Worm (Caenorhabditis elegans): ENCODE results near the gene fahd-1.

The fahd-1 gene

ce11 chrIII:7909263-7909662 lies 17.2 kb downstream of the fahd-1 start, which contains the start of gene ZK688.1:
TSS of gene ZK688.1 (plus strand) at chrIII:7909563.
- TF ChIP-seq aly-1 (tag; optimal IDR thresholded peaks at IDR 0.05) (no peak), ets-7 (tag; optimal IDR thresholded peaks at IDR 0.05) (no peak), scrt-1 (GFP tag; IDR thresholded peaks at IDR 0.05) (no peak), hmbx-1 (tag; optimal IDR thresholded peaks at IDR 0.05) (no peak), F13C5.2 (tag; optimal IDR thresholded peaks at IDR 0.05) (no peak), hmg-4 (GFP tag; optimal IDR thresholded peaks at IDR 0.05) (no peak), ceh-36 (tag; optimal IDR thresholded peaks at IDR 0.05) (no peak), tbx-37 (GFP tag; conservative IDR thresholded peaks at IDR 0.05) (no peak)

- TF ChIP-seq tbx-37 (GFP tag; conservative IDR thresholded peaks at IDR 0.05) (no peak), ceh-13 (GFP tag; optimal IDR thresholded peaks at IDR 0.05) (no peak), hmbx-1 (tag; optimal IDR thresholded peaks at IDR 0.05) (no peak), ceh-36 (tag; optimal IDR thresholded peaks at IDR 0.05) (no peak), ets-7 (tag; optimal IDR thresholded peaks at IDR 0.05) (no peak), pes-1 (GFP tag; IDR thresholded peaks at IDR 0.05) (no peak), aly-1 (tag; optimal IDR thresholded peaks at IDR 0.05) (no peak), hnd-1 (tag; optimal IDR thresholded peaks at IDR 0.05) (no peak), ama-1 (optimal IDR thresholded peaks at IDR 0.05) (no peak), scrt-1 (GFP tag; IDR thresholded peaks at IDR 0.05) (no peak), hmg-4 (GFP tag; optimal IDR thresholded peaks at IDR 0.05) (no peak), F13C5.2 (tag; optimal IDR thresholded peaks at IDR 0.05) (no peak), tbx-11 (GFP tag; IDR thresholded peaks at IDR 0.05) (no peak), flt-1 (GFP tag; IDR thresholded peaks at IDR 0.05) (no peak)
These were observed 19.6 kb downstream of the fahd-1 start, which contains the start of gene ZK688.7 for ce11 chrIII:7911621-7912020. TSS of gene ZK688.7 (minus strand) at chrIII:7911634.

- no peak for TF ChIP-seq F13C5.2 (tag; optimal IDR thresholded peaks at IDR 0.05)
- TF ChIP-seq tbx-11 (GFP tag; IDR thresholded peaks at IDR 0.05): no peak
- no peak for TF ChIP-seq B0310.2 (tag; optimal IDR thresholded peaks at IDR 0.05)
- TF ChIP-seq pes-1 (GFP tag; IDR thresholded peaks at IDR 0.05): no peak
- TF ChIP-seq aly-1 (tag; optimal IDR thresholded peaks at IDR 0.05): no peak
- no peak for TF ChIP-seq tra-4 (tag; optimal IDR thresholded peaks at IDR 0.05)
- TF ChIP-seq ets-7 (tag; optimal IDR thresholded peaks at IDR 0.05): no peak
- TF ChIP-seq hnd-1 (tag; optimal IDR thresholded peaks at IDR 0.05): no peak
- TF ChIP-seq ceh-13 (GFP tag; optimal IDR thresholded peaks at IDR 0.05): no peak
- TF ChIP-seq sea-1 (GFP tag; conservative IDR thresholded peaks at IDR 0.05): no peak
- TF ChIP-seq ceh-36 (tag; optimal IDR thresholded peaks at IDR 0.05): no peak
These were observed 21.4 kb downstream of the fahd-1 start, which contains the start of gene ZK688.12 for ce11 chrIII:7913488-7913887. TSS of gene ZK688.12 (minus strand) at chrIII:7913588.

- no peak for TF ChIP-seq hnd-1 (tag; optimal IDR thresholded peaks at IDR 0.05)
- no peak for TF ChIP-seq tbx-11 (GFP tag; IDR thresholded peaks at IDR 0.05)
- TF ChIP-seq ama-1 (optimal IDR thresholded peaks at IDR 0.05): no peak
- no peak for TF ChIP-seq ets-7 (tag; optimal IDR thresholded peaks at IDR 0.05)
- TF ChIP-seq F13C5.2 (tag; optimal IDR thresholded peaks at IDR 0.05): no peak
- no peak for TF ChIP-seq hmg-4 (GFP tag; optimal IDR thresholded peaks at IDR 0.05)
- no peak for TF ChIP-seq aly-1 (tag; optimal IDR thresholded peaks at IDR 0.05)
These were observed 25.6 kb downstream of the fahd-1 start, which contains the start of gene gly-3 for ce11 chrIII:7917667-7918066. TSS of gene gly-3 (minus strand) at chrIII:7917767.

- TF ChIP-seq hmg-4 (GFP tag; optimal IDR thresholded peaks at IDR 0.05) (no peak), B0310.2 (tag; optimal IDR thresholded peaks at IDR 0.05) (no peak), ama-1 (optimal IDR thresholded peaks at IDR 0.05) (no peak), sea-1 (GFP tag; conservative IDR thresholded peaks at IDR 0.05) (no peak), tbx-37 (GFP tag; conservative IDR thresholded peaks at IDR 0.05) (no peak), hnd-1 (tag; optimal IDR thresholded peaks at IDR 0.05) (no peak), hmbx-1 (tag; optimal IDR thresholded peaks at IDR 0.05) (no peak)
These were observed 27.8 kb downstream of the fahd-1 start, which contains the start of gene C29E4.14 for ce11 chrIII:7919823-7920222. TSS of gene C29E4.14 (plus strand) at chrIII:7920123.

ce11 chrIII:7922207-7922606 lies 30.2 kb downstream of the fahd-1 start, which contains the start of gene C29E4.17:
TSS of gene C29E4.17 (plus strand) at chrIII:7922507.
- TF ChIP-seq aly-1 (tag; optimal IDR thresholded peaks at IDR 0.05): no peak
- TF ChIP-seq tra-4 (tag; optimal IDR thresholded peaks at IDR 0.05): no peak
- no peak for TF ChIP-seq hmbx-1 (tag; optimal IDR thresholded peaks at IDR 0.05)
- no peak for TF ChIP-seq ceh-13 (GFP tag; optimal IDR thresholded peaks at IDR 0.05)

DNA sequence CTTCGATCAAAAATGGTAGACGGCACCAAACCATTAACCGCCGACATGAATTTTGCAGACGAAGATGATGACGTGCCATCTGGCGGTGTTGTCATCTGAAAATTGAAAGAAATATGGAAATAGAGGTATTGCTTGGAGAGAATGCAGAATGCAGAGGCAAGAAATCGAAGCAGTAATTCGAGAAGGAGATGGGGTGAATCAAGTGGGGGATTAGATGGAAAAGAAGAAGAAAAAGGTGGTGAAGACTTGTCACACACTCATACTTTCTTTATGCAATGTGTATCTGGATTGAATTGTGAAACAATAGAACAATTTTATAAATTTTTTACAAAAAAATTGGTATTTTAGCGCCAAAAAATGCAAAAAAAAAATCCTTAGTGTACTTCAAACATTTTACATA lies 32.8 kb downstream of the fahd-1 start, which contains the start of gene tag-250:
TSS of gene tag-250 (minus strand) at position 101 of the 400 bp plus-strand sequence.
- no peak for TF ChIP-seq flt-1 (GFP tag; IDR thresholded peaks at IDR 0.05)
- no peak for TF ChIP-seq tbx-37 (GFP tag; conservative IDR thresholded peaks at IDR 0.05)
- no peak for TF ChIP-seq B0310.2 (tag; optimal IDR thresholded peaks at IDR 0.05)
- no peak for TF ChIP-seq hnd-1 (tag; optimal IDR thresholded peaks at IDR 0.05)
- TF ChIP-seq ets-7 (tag; optimal IDR thresholded peaks at IDR 0.05): no peak

ce11 chrIII:7925968-7926367 lies 33.9 kb downstream of the fahd-1 start:
- TF ChIP-seq ceh-36 (tag; optimal IDR thresholded peaks at IDR 0.05) (no peak), hnd-1 (tag; optimal IDR thresholded peaks at IDR 0.05) (no peak), hmg-4 (GFP tag; optimal IDR thresholded peaks at IDR 0.05) (no peak), tra-4 (tag; optimal IDR thresholded peaks at IDR 0.05) (no peak), tbx-37 (GFP tag; conservative IDR thresholded peaks at IDR 0.05) (no peak)
